Fruit fly (Drosophila melanogaster): ENCODE results near the gene Gr64c.

Gene Gr64c

DNA sequence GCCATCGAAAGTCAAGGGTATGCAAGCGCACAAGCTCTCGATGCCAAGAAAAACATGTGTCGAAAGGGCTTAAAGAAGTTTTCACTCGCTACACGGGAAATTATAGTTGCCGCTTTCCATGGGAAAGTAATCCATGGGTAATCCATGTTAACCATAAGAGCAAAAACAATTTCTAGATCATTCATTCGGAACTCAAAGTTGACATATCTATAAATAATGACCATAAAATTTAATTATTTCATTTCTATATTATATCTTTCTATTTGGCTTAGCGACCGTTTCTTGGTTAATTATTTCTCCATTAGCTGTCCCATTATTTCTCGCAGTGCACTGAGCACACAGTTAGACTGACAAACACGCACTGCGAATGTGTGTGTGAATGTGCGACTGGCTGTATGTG lies 27.7 kb upstream of the Gr64c start (continued):
- TF ChIP-seq HLHmδ (GFP tag; optimal IDR thresholded peaks at IDR 0.05) (no peak), caup (GFP tag; optimal IDR thresholded peaks at IDR 0.05; ENCODE audit: severe bottlenecking) (peak; percentile 3), CG11504 (tag; optimal IDR thresholded peaks at IDR 0.05) (peak; percentile 55), ci (GFP tag; IDR thresholded peaks at IDR 0.05) (0 out of 3 replicates have a peak, but pooled peaks have one; percentile 26), eve (GFP tag; optimal IDR thresholded peaks at IDR 0.05) (peak in 1 of 2 experiments; percentile 73), Sox102F (GFP tag; optimal IDR thresholded peaks at IDR 0.05) (peak; percentile 42), ara (GFP tag; IDR thresholded peaks at IDR 0.05) (no peak), NfI (GFP tag; optimal IDR thresholded peaks at IDR 0.05) (peak; percentile 45), sr (GFP tag; IDR thresholded peaks at IDR 0.05) (no peak), Trl (optimal IDR thresholded peaks at IDR 0.05) (no peak), Trl (GFP tag; optimal IDR thresholded peaks at IDR 0.05) (no peak), cwo (GFP tag; optimal IDR thresholded peaks at IDR 0.05) (peak; percentile 3), hbn (GFP tag; IDR thresholded peaks at IDR 0.05; ENCODE audit: partially characterized antibody) (no peak), gsb-n (tag; optimal IDR thresholded peaks at IDR 0.05) (no peak), CG15269 (tag; optimal IDR thresholded peaks at IDR 0.05) (peak; percentile 61), hth (optimal IDR thresholded peaks at IDR 0.05) (no peak), CG18619 (GFP tag; optimal IDR thresholded peaks at IDR 0.05) (peak; percentile 59), CG10274 (GFP tag; optimal IDR thresholded peaks at IDR 0.05) (no peak), bowl (GFP tag; IDR thresholded peaks at IDR 0.05) (no peak), Gsc (GFP tag; IDR thresholded peaks at IDR 0.05) (no peak), Atf-2 (GFP tag; optimal IDR thresholded peaks at IDR 0.05) (no peak), gce (GFP tag; IDR thresholded peaks at IDR 0.05) (no peak), luna (GFP tag; optimal IDR thresholded peaks at IDR 0.05) (no peak), CG13775 (GFP tag; optimal IDR thresholded peaks at IDR 0.05) (peak; percentile 38), CG14441 (GFP tag; IDR thresholded peaks at IDR 0.05) (0 out of 2 replicates have a peak, but pooled peaks have one; percentile 9), Xbp1 (GFP tag; optimal IDR thresholded peaks at IDR 0.05) (peak; percentile 54), E2f1 (GFP tag; IDR thresholded peaks at IDR 0.05) (no peak), Nf-YB (GFP tag; optimal IDR thresholded peaks at IDR 0.05) (peak; percentile 12), al (GFP tag; IDR thresholded peaks at IDR 0.05) (no peak), Ptx1 (GFP tag; IDR thresholded peaks at IDR 0.05) (0 out of 2 replicates have a peak, but pooled peaks have one; percentile 9), prd (optimal IDR thresholded peaks at IDR 0.05) (no peak), prd (GFP tag; IDR thresholded peaks at IDR 0.05) (peak; percentile 15; the same call in 1 of the 3 replicates), lola (GFP tag; optimal IDR thresholded peaks at IDR 0.05) (peak in 1 of 3 experiments; percentile 26), CG6765 (GFP tag; optimal IDR thresholded peaks at IDR 0.05) (peak; percentile 4), Drgx (GFP tag; IDR thresholded peaks at IDR 0.05) (no peak), schlank (tag; optimal IDR thresholded peaks at IDR 0.05) (no peak), CG3995 (GFP tag; optimal IDR thresholded peaks at IDR 0.05) (no peak), lab (GFP tag; optimal IDR thresholded peaks at IDR 0.05) (peak; percentile 33), D (optimal IDR thresholded peaks at IDR 0.05) (no peak), D (GFP tag; optimal IDR thresholded peaks at IDR 0.05) (no peak), CG18011 (GFP tag; optimal IDR thresholded peaks at IDR 0.05) (peak; percentile 9), unpg (GFP tag; optimal IDR thresholded peaks at IDR 0.05) (no peak), twi (tag; optimal IDR thresholded peaks at IDR 0.05) (no peak), Hr51 (GFP tag; optimal IDR thresholded peaks at IDR 0.05) (peak in 1 of 2 experiments; percentile 57), dpn (GFP tag; optimal IDR thresholded peaks at IDR 0.05) (peak in 1 of 2 experiments; percentile 21), dmrt99B (tag; optimal IDR thresholded peaks at IDR 0.05) (peak; percentile 37), Atf3 (GFP tag; optimal IDR thresholded peaks at IDR 0.05) (no peak), zf30C (GFP tag; optimal IDR thresholded peaks at IDR 0.05) (peak; percentile 51), Ravus (GFP tag; IDR thresholded peaks at IDR 0.05) (no peak), sd (tag; optimal IDR thresholded peaks at IDR 0.05) (no peak), CG9876 (GFP tag; optimal IDR thresholded peaks at IDR 0.05) (no peak)

Data from whole organism, embryonic.